Worm (Caenorhabditis elegans): Measurements from ENCODE around the gene srbc-26.

DNA sequence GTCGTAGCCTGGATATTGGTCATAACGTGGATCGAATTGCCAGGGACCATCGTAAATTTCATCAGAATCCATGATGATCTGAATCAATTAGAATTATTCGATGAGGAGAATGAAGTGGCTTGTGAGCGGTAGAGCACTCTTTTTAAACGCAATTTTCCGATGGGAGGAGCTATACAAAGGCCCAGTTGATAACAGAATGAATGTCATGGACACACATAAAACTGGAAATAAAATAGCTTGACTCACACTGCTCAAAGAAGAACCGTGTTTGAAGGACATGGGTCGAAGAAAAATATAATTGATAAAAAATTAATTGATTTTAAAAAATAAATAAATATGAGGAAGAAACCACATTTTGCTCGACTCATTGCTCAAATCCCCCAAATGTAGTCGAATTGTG lies 36.4 kb downstream of the srbc-26 start, which contains the start of gene Y68A4A.13:
- TF ChIP-seq cnd-1 (tag; optimal IDR thresholded peaks at IDR 0.05) (no peak), mls-2 (tag; optimal IDR thresholded peaks at IDR 0.05) (no peak), lin-13 (tag; optimal IDR thresholded peaks at IDR 0.05) (no peak), elt-1 (tag; optimal IDR thresholded peaks at IDR 0.05; ENCODE audit: borderline replicate concordance, insufficient read depth) (no peak), nhr-12 (tag; optimal IDR thresholded peaks at IDR 0.05) (no peak), mab-5 (tag; optimal IDR thresholded peaks at IDR 0.05) (no peak), pha-4 (tag; optimal IDR thresholded peaks at IDR 0.05) (no peak)

All from whole organism, mixed stage, embryonic.